Fruit fly (Drosophila melanogaster) whole organism, wandering third instar larva: Measurements from ENCODE around the gene Ppat-Dpck.

Experiments
- Abd-B ChIP-seq: fragments of >200 bp; optimal IDR thresholded peaks from 2 replicates; lab custom pipeline; 2017; ENCODE audit warnings: missing biosample characterization, missing genetic modification characterization
- CG32264 ChIP-seq: fragments of 200-800 bp; sonication (Bioruptor generic); optimal IDR thresholded peaks from 2 replicates; lab custom pipeline; 2016; ENCODE audit warnings: missing biosample characterization, missing genetic modification characterization
- CG9705 ChIP-seq: fragments of 200-800 bp; sonication (Bioruptor generic); optimal IDR thresholded peaks from 2 replicates; lab custom pipeline; 2018; ENCODE audit warnings: missing biosample characterization, mild to moderate bottlenecking, missing genetic modification characterization
- CrebA ChIP-seq: fragments of 200-800 bp; sonication (Bioruptor generic); optimal IDR thresholded peaks from 2 replicates; lab custom pipeline; 2016; ENCODE audit warnings: missing biosample characterization, mild to moderate bottlenecking, missing genetic modification characterization, borderline replicate concordance
- Dfd ChIP-seq: fragments of >200 bp; optimal IDR thresholded peaks from 2 replicates; lab custom pipeline; 2017; ENCODE audit warnings: missing biosample characterization, missing genetic modification characterization
- Dif ChIP-seq: fragments of 200-275, 200-300 bp; sonication (Bioruptor generic); optimal IDR thresholded peaks from 2 replicates; lab custom pipeline; 2018; ENCODE audit warnings: missing biosample characterization, missing genetic modification characterization; ENCODE audit not compliant: partially characterized antibody
- GATAd ChIP-seq: sonication (Bioruptor generic); optimal IDR thresholded peaks from 2 replicates; lab custom pipeline; 2016; ENCODE audit warnings: missing biosample characterization, missing genetic modification characterization
- HLH106 ChIP-seq: fragments of 200-800 bp; optimal IDR thresholded peaks from 3 replicates; lab custom pipeline; 2019; ENCODE audit warnings: missing biosample characterization, mild to moderate bottlenecking, missing genetic modification characterization, moderate library complexity
- Hnf4 ChIP-seq: fragments of 200-800 bp; sonication (Bioruptor generic); optimal IDR thresholded peaks from 2 replicates; lab custom pipeline; 2016; ENCODE audit warnings: missing biosample characterization, mild to moderate bottlenecking, missing genetic modification characterization
- Hr78 ChIP-seq: fragments of >200 bp; optimal IDR thresholded peaks from 2 replicates; lab custom pipeline; 2017; ENCODE audit warnings: missing biosample characterization, missing genetic modification characterization
- Hr83 ChIP-seq: fragments of 200-300 bp; sonication (Bioruptor generic); optimal IDR thresholded peaks from 2 replicates; lab custom pipeline; 2016; ENCODE audit warnings: missing biosample characterization, mild to moderate bottlenecking, missing genetic modification characterization, moderate library complexity; ENCODE audit not compliant: poor library complexity, severe bottlenecking
- Jra ChIP-seq: sonication (Bioruptor generic); optimal IDR thresholded peaks from 2 replicates; lab custom pipeline; 2016; ENCODE audit warnings: missing biosample characterization, missing genetic modification characterization
- Mio ChIP-seq: sonication (Bioruptor generic); optimal IDR thresholded peaks from 2 replicates; lab custom pipeline; 2016; ENCODE audit warnings: missing biosample characterization, missing genetic modification characterization
- Myc ChIP-seq: fragments of >200 bp; optimal IDR thresholded peaks from 2 replicates; lab custom pipeline; 2017
- N ChIP-seq: fragments of >200 bp; optimal IDR thresholded peaks from 2 replicates; lab custom pipeline; 2018; ENCODE audit warnings: missing biosample characterization, missing external identifiers, missing genetic modification characterization
- OdsH ChIP-seq: fragments of 200-800 bp; sonication (Bioruptor generic); optimal IDR thresholded peaks from 2 replicates; lab custom pipeline; 2016; ENCODE audit warnings: missing biosample characterization, mild to moderate bottlenecking, missing genetic modification characterization
- Rel ChIP-seq, 2 experiments: fragments of 200-800 bp; sonication (Bioruptor generic) in 1 of 2; optimal IDR thresholded peaks; 2 replicates in 1 of 2; 3 replicates in 1 of 2; lab custom pipeline; 2016 to 2019; ENCODE audit warnings: mild to moderate bottlenecking in 2 of 2, missing biosample characterization in 2 of 2, missing genetic modification characterization in 2 of 2, moderate library complexity in 1 of 2
- Sp1 ChIP-seq: fragments of 200-800 bp; sonication (Bioruptor generic); optimal IDR thresholded peaks from 3 replicates; lab custom pipeline; 2019; ENCODE audit warnings: missing biosample characterization, mild to moderate bottlenecking, missing genetic modification characterization, moderate library complexity
- Vsx2 ChIP-seq: fragments of 200-300, 225-300 bp; sonication (Bioruptor generic); optimal IDR thresholded peaks from 2 replicates; lab custom pipeline; 2018; ENCODE audit warnings: missing biosample characterization, missing genetic modification characterization; ENCODE audit not compliant: partially characterized antibody
- br ChIP-seq: fragments of 200-800 bp; sonication (Bioruptor generic); optimal IDR thresholded peaks from 2 replicates; lab custom pipeline; 2016; ENCODE audit warnings: missing biosample characterization, missing genetic modification characterization
- brk ChIP-seq: fragments of 200-800 bp; sonication (Bioruptor generic); optimal IDR thresholded peaks from 2 replicates; lab custom pipeline; 2016; ENCODE audit warnings: missing biosample characterization, mild to moderate bottlenecking, missing genetic modification characterization
- dl ChIP-seq, 2 experiments: fragments of 175-275, 200-275 bp in 1 of 2; fragments of 200-275 bp in 1 of 2; sonication (Bioruptor generic); optimal IDR thresholded peaks; lab custom pipeline; 2018; ENCODE audit warnings: mild to moderate bottlenecking in 2 of 2, missing biosample characterization in 2 of 2, missing genetic modification characterization in 2 of 2, moderate library complexity in 2 of 2; ENCODE audit not compliant: partially characterized antibody in 2 of 2, insufficient read depth in 1 of 2
- dmrt93B ChIP-seq: fragments of 200-800 bp; sonication (Bioruptor generic); optimal IDR thresholded peaks from 2 replicates; lab custom pipeline; 2018; ENCODE audit warnings: missing biosample characterization, mild to moderate bottlenecking, missing genetic modification characterization
- dsf ChIP-seq: sonication (Bioruptor generic); optimal IDR thresholded peaks from 2 replicates; lab custom pipeline; 2016; ENCODE audit warnings: missing biosample characterization, missing genetic modification characterization, borderline replicate concordance
- ey ChIP-seq: fragments of 200-800 bp; sonication (Bioruptor generic); optimal IDR thresholded peaks from 2 replicates; lab custom pipeline; 2016; ENCODE audit warnings: missing biosample characterization, missing genetic modification characterization
- foxo ChIP-seq, 2 experiments: fragments of 200-800 bp; sonication (Bioruptor generic); optimal IDR thresholded peaks; 2 replicates in 1 of 2; 3 replicates in 1 of 2; lab custom pipeline; 2016 to 2017; ENCODE audit warnings: missing biosample characterization in 2 of 2, missing genetic modification characterization in 2 of 2
- fru ChIP-seq: fragments of 200-800 bp; sonication (Bioruptor generic); optimal IDR thresholded peaks from 3 replicates; lab custom pipeline; 2016; ENCODE audit warnings: missing biosample characterization, mild to moderate bottlenecking, missing genetic modification characterization
- h ChIP-seq: fragments of 200-800 bp; sonication (Bioruptor generic); optimal IDR thresholded peaks from 3 replicates; lab custom pipeline; 2016; ENCODE audit warnings: missing biosample characterization, mild to moderate bottlenecking, missing genetic modification characterization
- jim ChIP-seq: fragments of 175-275, 200-325 bp; sonication (Bioruptor generic); optimal IDR thresholded peaks from 2 replicates; lab custom pipeline; 2016; ENCODE audit warnings: missing biosample characterization, mild to moderate bottlenecking, missing genetic modification characterization
- lola ChIP-seq: fragments of >200 bp; optimal IDR thresholded peaks from 2 replicates; lab custom pipeline; 2017; ENCODE audit warnings: missing biosample characterization, missing genetic modification characterization
- pan ChIP-seq: fragments of >200 bp; optimal IDR thresholded peaks from 2 replicates; lab custom pipeline; 2017
- psq ChIP-seq: fragments of 200-800 bp; sonication (Bioruptor generic); optimal IDR thresholded peaks from 3 replicates; lab custom pipeline; 2017; ENCODE audit warnings: missing biosample characterization, mild to moderate bottlenecking, missing genetic modification characterization, moderate library complexity
- rgr ChIP-seq: fragments of 200-800 bp; sonication (Bioruptor generic); optimal IDR thresholded peaks from 3 replicates; lab custom pipeline; 2016; ENCODE audit warnings: missing biosample characterization, mild to moderate bottlenecking, missing genetic modification characterization
- sage ChIP-seq: fragments of 200-800 bp; sonication (Bioruptor generic); optimal IDR thresholded peaks from 2 replicates; lab custom pipeline; 2016; ENCODE audit warnings: missing biosample characterization, mild to moderate bottlenecking, missing genetic modification characterization
- sv ChIP-seq: fragments of 200-800 bp; sonication (Bioruptor generic); optimal IDR thresholded peaks from 3 replicates; lab custom pipeline; 2016; ENCODE audit warnings: missing biosample characterization, missing genetic modification characterization
- tai ChIP-seq: sonication (Bioruptor generic); optimal IDR thresholded peaks from 2 replicates; lab custom pipeline; 2016; ENCODE audit warnings: missing biosample characterization, missing genetic modification characterization
- usp ChIP-seq: fragments of >200 bp; optimal IDR thresholded peaks from 2 replicates; lab custom pipeline; 2017; ENCODE audit warnings: missing biosample characterization, missing genetic modification characterization
- woc ChIP-seq: sonication (Bioruptor generic); optimal IDR thresholded peaks from 2 replicates; lab custom pipeline; 2016; ENCODE audit warnings: missing biosample characterization, mild to moderate bottlenecking, missing genetic modification characterization

Gene Ppat-Dpck

DNA sequence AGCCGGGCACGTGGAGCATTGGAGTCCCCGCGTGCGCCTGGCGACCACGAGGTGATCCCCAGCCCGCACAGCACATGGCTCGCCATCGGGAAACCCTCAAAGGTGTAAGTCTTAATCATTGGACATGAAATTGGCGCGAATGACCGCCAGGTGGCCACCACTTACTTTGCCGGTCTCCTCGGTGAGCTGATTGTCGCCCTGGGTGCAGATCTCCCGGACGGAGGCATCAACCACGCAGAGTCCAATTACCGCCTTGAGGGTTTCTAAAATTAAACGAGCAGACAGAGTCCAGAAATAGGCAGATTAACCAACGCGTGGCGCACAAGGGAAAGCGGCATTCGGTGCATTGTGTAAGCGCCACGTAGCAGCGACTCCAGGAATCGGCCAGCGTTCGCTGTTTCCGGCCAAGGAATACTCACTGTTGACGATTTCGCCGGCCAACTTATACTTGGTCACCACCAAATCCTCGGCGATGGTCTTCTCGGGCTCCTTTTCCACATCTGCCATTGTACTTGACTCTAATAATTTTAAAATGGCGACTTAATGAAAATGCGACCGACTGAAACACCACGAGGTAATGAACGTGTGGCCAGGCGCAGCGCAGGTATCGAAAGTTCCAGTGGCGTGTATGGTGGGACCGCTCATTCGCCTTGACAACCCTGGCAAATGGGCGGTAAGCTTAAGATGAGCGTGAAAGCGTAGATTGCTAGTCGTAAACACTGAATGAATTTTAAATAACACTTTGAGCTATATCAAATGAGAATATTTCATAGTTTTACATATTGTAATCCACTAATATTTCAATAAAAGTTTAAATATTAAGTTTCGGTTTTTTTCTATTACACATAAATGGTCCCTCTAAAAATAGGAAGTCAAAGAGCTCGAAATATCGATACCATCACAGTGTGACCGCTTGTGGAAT lies 3.4 kb downstream of the Ppat-Dpck start, which contains the start of gene CG10576:
Gene CG10576 (minus strand): TSS at position 781 of the 922 bp plus-strand sequence.
- TF ChIP-seq Sp1 (no peak), Myc (peak; percentile 79), psq (peak; percentile 40)

DNA sequence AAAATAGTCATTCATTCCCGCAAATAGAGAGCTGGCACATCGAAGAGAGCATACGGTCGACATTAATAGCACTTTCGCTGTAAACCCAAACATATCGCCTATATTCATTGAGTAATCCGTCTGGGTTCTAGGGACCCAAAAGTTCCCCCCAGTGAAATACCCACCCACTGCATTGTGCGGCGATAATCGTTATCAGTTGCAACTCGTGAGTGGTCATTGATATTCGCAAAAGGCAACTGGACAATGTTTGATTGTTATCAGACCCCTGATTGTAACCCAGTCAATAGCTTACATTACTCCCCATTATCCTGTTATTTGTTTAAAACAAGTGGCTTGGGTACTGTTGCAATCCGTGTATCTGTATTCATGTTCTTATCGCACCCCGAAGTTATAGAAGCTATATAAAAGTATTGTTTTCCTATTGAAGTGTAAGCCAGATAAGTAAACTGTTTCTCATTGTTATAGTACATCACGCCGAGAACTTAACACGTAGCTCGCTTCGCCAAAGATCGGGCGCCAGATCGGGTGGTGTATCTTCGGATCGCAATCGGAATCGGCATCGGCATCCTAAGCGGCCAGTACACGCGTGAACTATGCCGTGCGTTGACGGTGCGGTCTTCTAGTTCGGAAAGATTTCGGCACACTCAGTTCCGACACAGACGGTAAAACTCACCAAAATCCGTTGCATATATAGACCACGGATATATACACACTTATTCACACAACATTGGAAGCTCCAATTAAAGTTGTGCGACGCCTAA lies 14.8 kb downstream of the Ppat-Dpck start:
- TF ChIP-seq Hr78 (peak; percentile 33), Mio (GFP tag; lab: Kevin White, UChicago) (no peak), Hr83 (GFP tag; lab: Kevin White, UChicago) (no peak), OdsH (no peak), br (GFP tag; lab: Kevin White, UChicago) (peak; percentile 37), Rel (GFP tag; optimal IDR thresholded peaks at IDR 0.05; lab: Kevin White, UChicago) (no peak), Rel (tag; optimal IDR thresholded peaks at IDR 0.05; lab: Kevin White, UChicago) (peak; percentile 97)
- TF ChIP-seq, all 38 proteins: peak for 3

DNA sequence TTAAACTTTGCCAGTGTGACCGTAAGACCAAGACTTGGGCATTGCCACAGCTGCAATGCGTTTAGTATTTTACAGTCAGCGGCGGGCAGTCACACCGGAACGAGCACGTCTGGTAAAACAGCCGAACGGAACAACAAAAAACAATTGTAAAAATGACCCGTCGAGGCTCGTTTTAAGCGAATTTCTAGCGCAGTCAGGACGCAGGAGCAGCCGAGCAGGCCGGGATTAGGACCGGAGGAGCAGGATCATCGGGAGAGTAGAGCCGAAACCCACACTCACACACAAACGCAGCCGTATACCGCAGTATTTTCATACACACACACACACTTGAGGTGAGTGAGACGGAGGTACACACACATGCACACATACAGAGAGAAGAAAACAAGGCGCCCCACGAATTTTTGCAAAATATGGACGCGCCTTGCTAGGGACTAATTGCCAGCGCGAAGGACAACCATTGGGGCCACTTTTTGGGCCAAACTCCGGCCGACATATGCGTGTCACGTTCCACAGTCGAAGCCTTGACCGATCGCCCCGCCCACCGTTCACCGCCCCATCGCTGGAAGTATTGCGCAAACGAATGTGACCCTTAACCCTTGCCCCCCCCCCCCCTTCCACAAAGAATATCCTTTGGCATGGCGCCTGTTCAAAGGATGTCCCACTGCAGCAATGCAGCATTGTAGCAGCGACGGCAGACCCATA lies 15.5 kb downstream of the Ppat-Dpck start, which contains the start of gene Usp47:
Gene Usp47 (plus strand): TSS at position 71 of the 702 bp plus-strand sequence.
- TF ChIP-seq rgr (GFP tag; lab: Kevin White, UChicago) (peak; percentile 24), Abd-B (GFP tag; lab: Kevin White, UChicago) (no peak), CG32264 (no peak), HLH106 (tag; lab: Kevin White, UChicago) (no peak), Rel (GFP tag; optimal IDR thresholded peaks at IDR 0.05; lab: Kevin White, UChicago) (no peak), Rel (tag; optimal IDR thresholded peaks at IDR 0.05; lab: Kevin White, UChicago) (peak; percentile 14), Dfd (GFP tag; lab: Kevin White, UChicago) (no peak), psq (no peak), usp (no peak), jim (GFP tag; lab: Kevin White, UChicago) (no peak), Dif (GFP tag; lab: Kevin White, UChicago) (no peak), Myc (no peak), dl (GFP tag; optimal IDR thresholded peaks at IDR 0.05; lab: Kevin White, UChicago; ENCODE audit: insufficient read depth in 1 of 2, partially characterized antibody in 2 of 2) (no peak), pan (lab: Kevin White, UChicago) (no peak), Jra (no peak), Hr83 (GFP tag; lab: Kevin White, UChicago) (no peak), GATAd (GFP tag; lab: Kevin White, UChicago) (no peak), Hnf4 (GFP tag; lab: Kevin White, UChicago) (no peak), CrebA (GFP tag; lab: Kevin White, UChicago) (no peak), woc (no peak), sage (GFP tag; lab: Kevin White, UChicago) (no peak), OdsH (no peak), Sp1 (peak; percentile 6), foxo (GFP tag; optimal IDR thresholded peaks at IDR 0.05; lab: Kevin White, UChicago) (no peak), dsf (GFP tag; lab: Kevin White, UChicago) (no peak), Hr78 (peak; percentile 70), brk (GFP tag; lab: Kevin White, UChicago) (no peak), sv (GFP tag; lab: Kevin White, UChicago) (no peak), h (GFP tag; lab: Kevin White, UChicago) (peak; percentile 29), br (GFP tag; lab: Kevin White, UChicago) (no peak), ey (no peak), Mio (GFP tag; lab: Kevin White, UChicago) (no peak), N (peak; percentile 79), CG9705 (GFP tag; lab: Kevin White, UChicago) (no peak), tai (GFP tag; lab: Kevin White, UChicago) (no peak), Vsx2 (no peak), fru (GFP tag; lab: Kevin White, UChicago) (no peak), dmrt93B (no peak), lola (GFP tag; lab: Kevin White, UChicago) (no peak)
